Worm (Caenorhabditis elegans) whole organism, L4 larva: ENCODE data around the gene srbc-84.

ENCODE experiments used
- F44E2.7 ChIP-seq: fragments of 200-800 bp; sonication (Bioruptor generic); IDR thresholded peaks from 2 replicates; pipeline ENCODE4 v2.1.2; 2022; ENCODE audit warnings: missing genetic modification characterization, missing compliant biosample characterization
- T20F7.1 ChIP-seq: fragments of 200-800 bp; sonication (Bioruptor generic); optimal IDR thresholded peaks from 2 replicates; lab custom pipeline; 2018; ENCODE audit warnings: mild to moderate bottlenecking, missing genetic modification characterization, missing compliant biosample characterization
- Y75B8A.6 ChIP-seq: fragments of 200-800 bp; sonication (Bioruptor generic); IDR thresholded peaks from 2 replicates; pipeline ENCODE4 v1.3.6; 2022; ENCODE audit warnings: missing genetic modification reagents, missing genetic modification characterization, missing compliant biosample characterization
- ZK546.5 ChIP-seq, 2 experiments: sonication (generic microtip); optimal IDR thresholded peaks; 2 replicates each; lab custom pipeline; 2017; ENCODE audit warnings: missing biosample characterization in 2 of 2, missing genetic modification characterization in 2 of 2
- aha-1 ChIP-seq: fragments of 150-350 bp; peaks from one replicate; lab custom pipeline; 2014; ENCODE audit warnings: missing biosample characterization, missing genetic modification characterization
- ama-1 ChIP-seq: fragments of 150-350 bp; optimal IDR thresholded peaks from 2 replicates; lab custom pipeline; 2014; ENCODE audit warnings: inconsistent platforms, mixed read lengths
- arid-1 ChIP-seq: fragments of 200-800 bp; sonication (Bioruptor generic); conservative IDR thresholded peaks from 2 replicates; pipeline ENCODE4 v1.3.6; 2022; ENCODE audit warnings: missing genetic modification reagents, missing genetic modification characterization, missing compliant biosample characterization
- attf-4 ChIP-seq: sonication (generic microtip); optimal IDR thresholded peaks from 3 replicates; lab custom pipeline; 2017; ENCODE audit warnings: missing biosample characterization, missing genetic modification characterization
- ceh-32 ChIP-seq: sonication (generic microtip); optimal IDR thresholded peaks from 2 replicates; lab custom pipeline; 2016; ENCODE audit warnings: mild to moderate bottlenecking, missing genetic modification characterization, missing compliant biosample characterization; ENCODE audit not compliant: poor library complexity
- ces-1 ChIP-seq: fragments of 150-350 bp; sonication (generic microtip); optimal IDR thresholded peaks from 4 replicates; lab custom pipeline; 2014; ENCODE audit warnings: missing biosample characterization, missing genetic modification reagents, missing genetic modification characterization
- daf-16 ChIP-seq, 3 experiments: sonication (generic microtip); optimal IDR thresholded peaks; 2 replicates each; lab custom pipeline; 2016 to 2017; ENCODE audit warnings: missing genetic modification characterization in 3 of 3, missing genetic modification reagents in 3 of 3, mild to moderate bottlenecking in 2 of 3, missing compliant biosample characterization in 2 of 3, missing biosample characterization in 1 of 3, moderate library complexity in 1 of 3
- dmd-6 ChIP-seq: fragments of 200-800 bp; sonication (Bioruptor generic); IDR thresholded peaks from 2 replicates; pipeline ENCODE4 v1.3.6; 2022; ENCODE audit warnings: missing genetic modification reagents, missing genetic modification characterization, missing compliant biosample characterization
- dpl-1 ChIP-seq: fragments of 150-350 bp; optimal IDR thresholded peaks from 2 replicates; lab custom pipeline; 2014; ENCODE audit warnings: missing biosample characterization, missing genetic modification reagents, missing genetic modification characterization
- dve-1 ChIP-seq: sonication (generic microtip); optimal IDR thresholded peaks from 2 replicates; lab custom pipeline; 2017; ENCODE audit warnings: antibody characterized with exemption, mild to moderate bottlenecking, missing genetic modification characterization, missing compliant biosample characterization; ENCODE audit not compliant: insufficient read depth
- egl-43 ChIP-seq: fragments of 200-800 bp; sonication (Bioruptor generic); IDR thresholded peaks from 2 replicates; pipeline ENCODE4 v1.3.6; 2022; ENCODE audit warnings: missing genetic modification reagents, missing genetic modification characterization, missing compliant biosample characterization
- fkh-10 ChIP-seq: fragments of 150-350 bp; optimal IDR thresholded peaks from 2 replicates; lab custom pipeline; 2014; ENCODE audit warnings: missing biosample characterization, missing genetic modification reagents, missing genetic modification characterization
- gei-8 ChIP-seq: fragments of 200-800 bp; sonication (Bioruptor generic); optimal IDR thresholded peaks from 2 replicates; lab custom pipeline; 2018; ENCODE audit warnings: mild to moderate bottlenecking, missing genetic modification characterization, missing compliant biosample characterization
- hlh-11 ChIP-seq: fragments of 200-800 bp; sonication (Bioruptor generic); optimal IDR thresholded peaks from 2 replicates; lab custom pipeline; 2018; ENCODE audit warnings: mild to moderate bottlenecking, missing genetic modification characterization, missing compliant biosample characterization
- jun-1 ChIP-seq: fragments of 150-350 bp; optimal IDR thresholded peaks from 2 replicates; lab custom pipeline; 2014; ENCODE audit warnings: missing biosample characterization, missing genetic modification reagents, missing genetic modification characterization
- lin-15B ChIP-seq: fragments of 150-350 bp; sonication (generic microtip); optimal IDR thresholded peaks from 3 replicates; lab custom pipeline; 2014; ENCODE audit warnings: missing biosample characterization, missing genetic modification characterization
- lin-29 ChIP-seq: fragments of 200-800 bp; sonication (Bioruptor generic); IDR thresholded peaks from 2 replicates; pipeline ENCODE4 v1.3.6; 2022; ENCODE audit warnings: missing genetic modification reagents, missing genetic modification characterization, missing compliant biosample characterization
- lsy-2 ChIP-seq, 2 experiments: fragments of 150-350 bp in 1 of 2; sonication (generic microtip) in 1 of 2; optimal IDR thresholded peaks; 2 replicates each; lab custom pipeline; 2014 to 2017; ENCODE audit warnings: missing biosample characterization in 2 of 2, missing genetic modification characterization in 2 of 2
- mxl-2 ChIP-seq: fragments of 200-800 bp; sonication (Bioruptor generic); conservative IDR thresholded peaks from 2 replicates; pipeline ENCODE4 v1.3.6; 2022; ENCODE audit warnings: missing genetic modification reagents, missing genetic modification characterization, missing compliant biosample characterization
- mxl-3 ChIP-seq: fragments of 200-800 bp; sonication (Bioruptor generic); optimal IDR thresholded peaks from 2 replicates; lab custom pipeline; 2018; ENCODE audit warnings: mild to moderate bottlenecking, missing genetic modification characterization, missing compliant biosample characterization
- nhr-102 ChIP-seq: sonication (generic microtip); optimal IDR thresholded peaks from 2 replicates; lab custom pipeline; 2016; ENCODE audit warnings: mild to moderate bottlenecking, missing genetic modification characterization, moderate library complexity, missing compliant biosample characterization
- nhr-111 ChIP-seq: fragments of 200-800 bp; sonication (Bioruptor generic); optimal IDR thresholded peaks from 2 replicates; lab custom pipeline; 2018; ENCODE audit warnings: mild to moderate bottlenecking, missing genetic modification characterization, missing compliant biosample characterization
- nhr-25 ChIP-seq: sonication (generic microtip); optimal IDR thresholded peaks from 2 replicates; lab custom pipeline; 2017; ENCODE audit warnings: missing genetic modification characterization, mild to moderate bottlenecking, missing compliant biosample characterization, antibody characterized with exemption, moderate library complexity, borderline replicate concordance; ENCODE audit not compliant: insufficient read depth
- nhr-28 ChIP-seq: fragments of 150-350 bp; optimal IDR thresholded peaks from 2 replicates; lab custom pipeline; 2014; ENCODE audit warnings: missing biosample characterization, missing genetic modification characterization
- nhr-41 ChIP-seq: fragments of 200-800 bp; sonication (Bioruptor generic); IDR thresholded peaks from 2 replicates; pipeline ENCODE4 v1.3.6; 2022; ENCODE audit warnings: missing genetic modification reagents, missing genetic modification characterization, missing compliant biosample characterization
- nhr-42 ChIP-seq: fragments of 200-800 bp; sonication (Bioruptor generic); IDR thresholded peaks from 2 replicates; pipeline ENCODE4 v1.3.6; 2022; ENCODE audit warnings: missing genetic modification characterization, missing compliant biosample characterization
- nhr-48 ChIP-seq: sonication (generic microtip); optimal IDR thresholded peaks from 2 replicates; lab custom pipeline; 2016; ENCODE audit warnings: mild to moderate bottlenecking, missing genetic modification characterization, missing compliant biosample characterization
- nhr-76 ChIP-seq: fragments of 150-350 bp; optimal IDR thresholded peaks from 2 replicates; lab custom pipeline; 2014; ENCODE audit warnings: missing biosample characterization, missing genetic modification characterization
- nhr-77 ChIP-seq: fragments of 150-350 bp; optimal IDR thresholded peaks from 2 replicates; lab custom pipeline; 2014; ENCODE audit warnings: missing biosample characterization, missing genetic modification characterization
- pha-4 ChIP-seq, 2 experiments: fragments of 150-350 bp in 1 of 2; fragments of 200-800 bp in 1 of 2; sonication (Bioruptor generic) in 1 of 2; IDR thresholded peaks in 1 of 2; optimal IDR thresholded peaks in 1 of 2; 2 replicates each; pipeline versions ENCODE4 v1.3.6 to Lab custom; 2014 to 2022; ENCODE audit warnings: missing genetic modification characterization in 2 of 2, missing genetic modification reagents in 2 of 2, missing biosample characterization in 1 of 2, missing compliant biosample characterization in 1 of 2
- php-3 ChIP-seq: fragments of 200-800 bp; sonication (Bioruptor generic); IDR thresholded peaks from 2 replicates; pipeline ENCODE4 v1.3.6; 2022; ENCODE audit warnings: missing genetic modification reagents, missing genetic modification characterization, missing compliant biosample characterization
- pqm-1 ChIP-seq: sonication (generic microtip); optimal IDR thresholded peaks from 2 replicates; lab custom pipeline; 2017; ENCODE audit warnings: missing biosample characterization, missing genetic modification characterization
- saeg-2 ChIP-seq: fragments of 200-800 bp; sonication (Bioruptor generic); IDR thresholded peaks from 2 replicates; pipeline ENCODE4 v1.3.6; 2022; ENCODE audit warnings: missing genetic modification reagents, missing genetic modification characterization, missing compliant biosample characterization
- sdz-12 ChIP-seq: fragments of 200-800 bp; sonication (Bioruptor generic); optimal IDR thresholded peaks from 2 replicates; lab custom pipeline; 2018; ENCODE audit warnings: mild to moderate bottlenecking, missing genetic modification characterization, missing compliant biosample characterization
- spr-1 ChIP-seq: sonication (generic microtip); optimal IDR thresholded peaks from 2 replicates; lab custom pipeline; 2016; ENCODE audit warnings: mild to moderate bottlenecking, missing genetic modification characterization, missing compliant biosample characterization
- spr-3 ChIP-seq: fragments of 200-800 bp; sonication (Bioruptor generic); optimal IDR thresholded peaks from 2 replicates; lab custom pipeline; 2018; ENCODE audit warnings: mild to moderate bottlenecking, missing genetic modification characterization, missing compliant biosample characterization
- vab-7 ChIP-seq: fragments of 200-800 bp; sonication (Bioruptor generic); IDR thresholded peaks from 2 replicates; pipeline ENCODE4 v1.3.6; 2022; ENCODE audit warnings: missing genetic modification reagents, missing genetic modification characterization, missing compliant biosample characterization
- zfp-2 ChIP-seq: sonication (generic microtip); optimal IDR thresholded peaks from 2 replicates; lab custom pipeline; 2016; ENCODE audit warnings: mild to moderate bottlenecking, missing genetic modification characterization, missing compliant biosample characterization
- zfp-3 ChIP-seq: fragments of 200-800 bp; sonication (Bioruptor generic); conservative IDR thresholded peaks from 2 replicates; pipeline ENCODE4 v1.3.6; 2022; ENCODE audit warnings: missing genetic modification reagents, missing genetic modification characterization, missing compliant biosample characterization
- zip-11 ChIP-seq: fragments of 200-800 bp; sonication (Bioruptor generic); IDR thresholded peaks from 2 replicates; pipeline ENCODE4 v1.3.6; 2022; ENCODE audit warnings: missing genetic modification characterization, missing compliant biosample characterization
- ztf-7 ChIP-seq: fragments of 150-350 bp; optimal IDR thresholded peaks from 2 replicates; lab custom pipeline; 2014; ENCODE audit warnings: missing biosample characterization, missing genetic modification characterization

Gene srbc-84

ce11 chrV:16275347-16275746 lies 23.4 kb upstream of the srbc-84 start, which contains the start of gene pacl-1:
TSS of gene pacl-1 (minus strand) at chrV:16275447.
- TF ChIP-seq nhr-111 (GFP tag; lab: Kevin White, UChicago), result no peak
- no peak for TF ChIP-seq mxl-3 (GFP tag; lab: Kevin White, UChicago)
- TF ChIP-seq T20F7.1 (GFP tag; lab: Kevin White, UChicago), result no peak
- TF ChIP-seq jun-1 (tag; lab: Kevin White, UChicago), result no peak
- no peak for TF ChIP-seq lin-29 (GFP tag; lab: Robert Waterston, UW)
- no peak for TF ChIP-seq nhr-76 (tag; lab: Kevin White, UChicago)
- no peak for TF ChIP-seq vab-7
- TF ChIP-seq sdz-12 (GFP tag; lab: Kevin White, UChicago), result no peak
- no peak for TF ChIP-seq egl-43 (GFP tag; lab: Robert Waterston, UW)
- no peak for TF ChIP-seq Y75B8A.6
- TF ChIP-seq arid-1 (GFP tag; lab: Robert Waterston, UW), result no peak
- TF ChIP-seq ama-1, result no peak
- no peak for TF ChIP-seq zfp-2 (tag; lab: Kevin White, UChicago)
- no peak for TF ChIP-seq nhr-42
- no peak for TF ChIP-seq mxl-2 (GFP tag; lab: Robert Waterston, UW)
- TF ChIP-seq lsy-2 (tag; optimal IDR thresholded peaks at IDR 0.05; lab: Kevin White, UChicago), result no peak
- no peak for TF ChIP-seq saeg-2 (GFP tag; lab: Robert Waterston, UW)
- no peak for TF ChIP-seq dpl-1 (GFP tag; lab: Kevin White, UChicago)
- no peak for TF ChIP-seq gei-8 (GFP tag; lab: Kevin White, UChicago)
- no peak for TF ChIP-seq ceh-32 (tag; lab: Kevin White, UChicago)

ce11 chrV:16277918-16278317 lies 20.9 kb upstream of the srbc-84 start, which contains the start of gene cyp-37B1:
TSS of gene cyp-37B1 (plus strand) at chrV:16278116.
- TF ChIP-seq nhr-48 (peak; percentile 69), nhr-41 (GFP tag; lab: Robert Waterston, UW) (no peak), nhr-111 (GFP tag; lab: Kevin White, UChicago) (no peak), nhr-77 (tag; lab: Kevin White, UChicago) (peak; percentile 87), daf-16 (GFP tag; optimal IDR thresholded peaks at IDR 0.05; lab: Kevin White, UChicago) (no peak), daf-16 (tag; optimal IDR thresholded peaks at IDR 0.05; lab: Kevin White, UChicago) (peak; percentile 95), nhr-25 (tag; lab: Kevin White, UChicago) (no peak), pha-4 (GFP tag; IDR thresholded peaks at IDR 0.05; lab: Robert Waterston, UW) (no peak), pha-4 (tag; optimal IDR thresholded peaks at IDR 0.05; lab: Kevin White, UChicago) (no peak), php-3 (GFP tag; lab: Robert Waterston, UW) (peak; percentile 82), lin-15B (tag; lab: Kevin White, UChicago) (no peak), pqm-1 (tag; lab: Kevin White, UChicago) (peak; percentile 89), nhr-28 (tag; lab: Kevin White, UChicago) (peak; percentile 97), saeg-2 (GFP tag; lab: Robert Waterston, UW) (no peak), nhr-102 (tag; lab: Kevin White, UChicago) (peak; percentile 73), dmd-6 (GFP tag; lab: Robert Waterston, UW) (peak; percentile 90), hlh-11 (peak; percentile 85), aha-1 (no peak), dve-1 (tag; lab: Kevin White, UChicago) (peak; percentile 87)

- no peak for TF ChIP-seq spr-3 (GFP tag; lab: Kevin White, UChicago)
- TF ChIP-seq spr-1, result no peak
- TF ChIP-seq ZK546.5 (tag; optimal IDR thresholded peaks at IDR 0.05; lab: Kevin White, UChicago), result no peak
- no peak for TF ChIP-seq attf-4 (tag; lab: Kevin White, UChicago)
- no peak for TF ChIP-seq fkh-10 (GFP tag; lab: Kevin White, UChicago)
- no peak for TF ChIP-seq pqm-1 (tag; lab: Kevin White, UChicago)
- no peak for TF ChIP-seq T20F7.1 (GFP tag; lab: Kevin White, UChicago)
- TF ChIP-seq F44E2.7 (GFP tag; lab: Robert Waterston, UW), result no peak
- no peak for TF ChIP-seq zfp-3 (GFP tag; lab: Robert Waterston, UW)
- TF ChIP-seq ztf-7, result no peak
- no peak for TF ChIP-seq ces-1 (GFP tag; lab: Kevin White, UChicago)
- TF ChIP-seq zip-11 (GFP tag; lab: Robert Waterston, UW), result no peak
These were observed 16.6 kb upstream of the srbc-84 start, which contains the start of gene F28G4.2 for ce11 chrV:16282147-16282546. TSS of gene F28G4.2 (minus strand) at chrV:16282321.
